Worm (Caenorhabditis elegans) whole organism, mixed stage, embryonic: Measurements from ENCODE around the gene C28D4.18.
A peak's percentile ranks its signal among the peaks of the same experiment; 100 is the strongest.

Experiments
- M03D4.4 ChIP-seq: sonication (generic microtip); optimal IDR thresholded peaks from 2 replicates; lab custom pipeline; 2017; ENCODE audit warnings: mild to moderate bottlenecking, missing genetic modification characterization, missing compliant biosample characterization
- bed-3 ChIP-seq: fragments of 200-800 bp; sonication (Bioruptor generic); optimal IDR thresholded peaks from 3 replicates; lab custom pipeline; 2018; ENCODE audit warnings: mild to moderate bottlenecking, missing genetic modification characterization, moderate library complexity, missing compliant biosample characterization
- blmp-1 ChIP-seq: fragments of 150-350 bp; optimal IDR thresholded peaks from 2 replicates; lab custom pipeline; 2014; ENCODE audit warnings: missing biosample characterization, missing genetic modification characterization
- ceh-39 ChIP-seq: fragments of 150-350 bp; optimal IDR thresholded peaks from 2 replicates; lab custom pipeline; 2014; ENCODE audit warnings: missing biosample characterization, missing genetic modification characterization
- ceh-43 ChIP-seq: fragments of 200-800 bp; sonication (Bioruptor generic); optimal IDR thresholded peaks from 2 replicates; lab custom pipeline; 2018; ENCODE audit warnings: mild to moderate bottlenecking, missing genetic modification characterization, moderate library complexity, missing compliant biosample characterization
- ceh-83 ChIP-seq: fragments of 200-800 bp; sonication (Bioruptor generic); optimal IDR thresholded peaks from 2 replicates; lab custom pipeline; 2018; ENCODE audit warnings: mild to moderate bottlenecking, missing genetic modification characterization, missing compliant biosample characterization
- ces-1 ChIP-seq: fragments of 150-350 bp; optimal IDR thresholded peaks from 2 replicates; lab custom pipeline; 2014; ENCODE audit warnings: missing biosample characterization, missing genetic modification reagents, missing genetic modification characterization
- cnd-1 ChIP-seq: fragments of 200-800 bp; sonication (Bioruptor generic); optimal IDR thresholded peaks from 2 replicates; lab custom pipeline; 2018; ENCODE audit warnings: mild to moderate bottlenecking, missing genetic modification characterization, missing compliant biosample characterization
- drap-1 ChIP-seq: fragments of 200-800 bp; sonication (Bioruptor generic); optimal IDR thresholded peaks from 3 replicates; lab custom pipeline; 2018; ENCODE audit warnings: mild to moderate bottlenecking, missing genetic modification characterization, missing compliant biosample characterization
- elt-1 ChIP-seq: sonication (generic microtip); optimal IDR thresholded peaks from 2 replicates; lab custom pipeline; 2017; ENCODE audit warnings: missing genetic modification characterization, mild to moderate bottlenecking, missing compliant biosample characterization, antibody characterized with exemption, moderate library complexity, borderline replicate concordance; ENCODE audit not compliant: insufficient read depth
- elt-3 ChIP-seq: fragments of 150-350 bp; optimal IDR thresholded peaks from 2 replicates; lab custom pipeline; 2014; ENCODE audit warnings: missing biosample characterization, missing genetic modification characterization
- flh-1 ChIP-seq: fragments of 200-800 bp; sonication (Bioruptor generic); optimal IDR thresholded peaks from 2 replicates; lab custom pipeline; 2018; ENCODE audit warnings: mild to moderate bottlenecking, missing genetic modification characterization, moderate library complexity, missing compliant biosample characterization
- ham-2 ChIP-seq: fragments of 200-800 bp; sonication (Bioruptor generic); optimal IDR thresholded peaks from 2 replicates; lab custom pipeline; 2018; ENCODE audit warnings: mild to moderate bottlenecking, missing genetic modification characterization, missing compliant biosample characterization
- hlh-1 ChIP-seq: fragments of 150-350 bp; optimal IDR thresholded peaks from 2 replicates; lab custom pipeline; 2014; ENCODE audit warnings: missing biosample characterization, missing genetic modification reagents, missing genetic modification characterization
- lin-13 ChIP-seq: fragments of 150-350 bp; optimal IDR thresholded peaks from 2 replicates; lab custom pipeline; 2014; ENCODE audit warnings: missing biosample characterization, missing genetic modification characterization
- lsy-2 ChIP-seq: fragments of 150-350 bp; optimal IDR thresholded peaks from 2 replicates; lab custom pipeline; 2014; ENCODE audit warnings: missing biosample characterization, missing genetic modification characterization
- mab-5 ChIP-seq: fragments of 150-350 bp; optimal IDR thresholded peaks from 2 replicates; lab custom pipeline; 2014; ENCODE audit warnings: missing biosample characterization, missing genetic modification characterization
- mep-1 ChIP-seq: fragments of 150-350 bp; optimal IDR thresholded peaks from 2 replicates; lab custom pipeline; 2017; ENCODE audit warnings: missing biosample characterization, missing genetic modification reagents, missing genetic modification characterization, inconsistent platforms
- mls-2 ChIP-seq: sonication (generic microtip); optimal IDR thresholded peaks from 2 replicates; lab custom pipeline; 2016; ENCODE audit warnings: mild to moderate bottlenecking, missing genetic modification characterization, moderate library complexity, missing compliant biosample characterization
- nhr-12 ChIP-seq: fragments of 150-350 bp; optimal IDR thresholded peaks from 2 replicates; lab custom pipeline; 2014; ENCODE audit warnings: missing biosample characterization, missing genetic modification characterization
- nhr-2 ChIP-seq: fragments of 150-350 bp; optimal IDR thresholded peaks from 2 replicates; lab custom pipeline; 2014; ENCODE audit warnings: missing biosample characterization, missing genetic modification characterization
- nhr-237 ChIP-seq: fragments of 150-350 bp; optimal IDR thresholded peaks from 2 replicates; lab custom pipeline; 2014; ENCODE audit warnings: missing biosample characterization, missing genetic modification characterization
- nhr-28 ChIP-seq: fragments of 150-350 bp; optimal IDR thresholded peaks from 2 replicates; lab custom pipeline; 2014; ENCODE audit warnings: missing biosample characterization, missing genetic modification characterization
- nhr-76 ChIP-seq: sonication (generic microtip); optimal IDR thresholded peaks from 2 replicates; lab custom pipeline; 2017; ENCODE audit warnings: missing biosample characterization, missing genetic modification characterization
- pha-4 ChIP-seq: fragments of 150-350 bp; optimal IDR thresholded peaks from 2 replicates; lab custom pipeline; 2018; ENCODE audit warnings: missing biosample characterization, missing genetic modification reagents, missing genetic modification characterization
- sem-2 ChIP-seq: fragments of 200-800 bp; sonication (Bioruptor generic); optimal IDR thresholded peaks from 2 replicates; lab custom pipeline; 2018; ENCODE audit warnings: mild to moderate bottlenecking, missing genetic modification characterization, missing compliant biosample characterization
- snpc-4 ChIP-seq: fragments of 150-350 bp; optimal IDR thresholded peaks from 2 replicates; lab custom pipeline; 2014; ENCODE audit warnings: missing biosample characterization, missing genetic modification characterization
- sptf-1 ChIP-seq: sonication (generic microtip); optimal IDR thresholded peaks from 2 replicates; lab custom pipeline; 2017; ENCODE audit warnings: mild to moderate bottlenecking, missing genetic modification characterization, moderate library complexity, missing compliant biosample characterization
- tbx-8 ChIP-seq: fragments of 200-800 bp; sonication (Bioruptor generic); optimal IDR thresholded peaks from 2 replicates; lab custom pipeline; 2018; ENCODE audit warnings: mild to moderate bottlenecking, missing genetic modification characterization, moderate library complexity, missing compliant biosample characterization
- unc-120 ChIP-seq: sonication (generic microtip); optimal IDR thresholded peaks from 2 replicates; lab custom pipeline; 2017; ENCODE audit warnings: missing genetic modification characterization, missing compliant biosample characterization; ENCODE audit not compliant: poor library complexity, severe bottlenecking
- unc-39 ChIP-seq: fragments of 150-350 bp; optimal IDR thresholded peaks from 2 replicates; lab custom pipeline; 2014; ENCODE audit warnings: missing biosample characterization, missing genetic modification characterization
- unc-62 ChIP-seq: fragments of 150-350 bp; optimal IDR thresholded peaks from 2 replicates; lab custom pipeline; 2014; ENCODE audit warnings: missing biosample characterization, missing genetic modification reagents, missing genetic modification characterization
- zip-8 ChIP-seq: fragments of 150-350 bp; optimal IDR thresholded peaks from 2 replicates; lab custom pipeline; 2014; ENCODE audit warnings: missing biosample characterization, missing genetic modification characterization
- ztf-11 ChIP-seq: fragments of 150-350 bp; optimal IDR thresholded peaks from 2 replicates; lab custom pipeline; 2014; ENCODE audit warnings: missing biosample characterization, missing genetic modification characterization

The C28D4.18 gene

DNA sequence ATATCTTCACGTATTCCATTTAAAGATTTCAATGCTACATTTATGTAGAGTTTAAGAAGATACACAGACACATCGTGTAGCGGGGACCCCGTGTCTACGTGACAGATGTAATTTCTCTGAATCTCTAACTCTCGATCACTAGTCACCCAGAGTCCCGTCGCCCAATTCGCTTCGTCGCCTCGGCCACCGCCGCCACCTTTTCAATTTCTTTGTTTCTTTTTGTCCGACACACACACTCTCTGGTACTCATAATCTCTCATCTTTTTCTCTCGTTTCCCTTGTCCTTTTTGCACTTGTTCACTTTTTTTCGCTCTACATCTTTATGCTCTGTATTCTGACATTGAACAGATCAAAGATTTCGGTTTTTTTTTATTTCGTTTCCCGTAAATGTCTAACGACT is 6.7 kb upstream of the C28D4.18 start:
- no peak for TF ChIP-seq M03D4.4 (tag; lab: Kevin White, UChicago)
- no peak for TF ChIP-seq elt-1 (tag; lab: Kevin White, UChicago)
- no peak for TF ChIP-seq mab-5
- TF ChIP-seq lsy-2 (tag; lab: Kevin White, UChicago), result peak; percentile 47
- no peak for TF ChIP-seq zip-8 (tag; lab: Kevin White, UChicago)
- TF ChIP-seq nhr-12 (tag; lab: Kevin White, UChicago), result no peak
- peak; percentile 75 for TF ChIP-seq unc-120 (tag; lab: Kevin White, UChicago)
- TF ChIP-seq sptf-1, result no peak
- TF ChIP-seq ces-1 (GFP tag; lab: Kevin White, UChicago), result no peak
- no peak for TF ChIP-seq flh-1 (GFP tag; lab: Kevin White, UChicago)
- TF ChIP-seq pha-4 (tag; lab: Kevin White, UChicago), result no peak
- TF ChIP-seq nhr-28 (tag; lab: Kevin White, UChicago), result no peak
- no peak for TF ChIP-seq snpc-4
- TF ChIP-seq ceh-83, result no peak
- TF ChIP-seq ceh-39 (tag; lab: Kevin White, UChicago), result no peak
- TF ChIP-seq ceh-43, result no peak
- TF ChIP-seq blmp-1 (tag; lab: Kevin White, UChicago), result no peak
- TF ChIP-seq unc-39 (tag; lab: Kevin White, UChicago), result no peak
- TF ChIP-seq drap-1 (GFP tag; lab: Kevin White, UChicago), result no peak
- peak; percentile 75 for TF ChIP-seq unc-62 (GFP tag; lab: Kevin White, UChicago)
- no peak for TF ChIP-seq bed-3 (GFP tag; lab: Kevin White, UChicago)
- TF ChIP-seq hlh-1 (tag; lab: Kevin White, UChicago), result no peak
- no peak for TF ChIP-seq cnd-1 (tag; lab: Kevin White, UChicago)
- TF ChIP-seq nhr-76 (tag; lab: Kevin White, UChicago), result no peak
- TF ChIP-seq mep-1 (tag; lab: Kevin White, UChicago), result peak; percentile 20
- no peak for TF ChIP-seq lin-13 (tag; lab: Kevin White, UChicago)
- TF ChIP-seq ztf-11 (tag; lab: Kevin White, UChicago), result no peak
- no peak for TF ChIP-seq ham-2 (GFP tag; lab: Kevin White, UChicago)
- TF ChIP-seq sem-2 (GFP tag; lab: Kevin White, UChicago), result no peak

DNA sequence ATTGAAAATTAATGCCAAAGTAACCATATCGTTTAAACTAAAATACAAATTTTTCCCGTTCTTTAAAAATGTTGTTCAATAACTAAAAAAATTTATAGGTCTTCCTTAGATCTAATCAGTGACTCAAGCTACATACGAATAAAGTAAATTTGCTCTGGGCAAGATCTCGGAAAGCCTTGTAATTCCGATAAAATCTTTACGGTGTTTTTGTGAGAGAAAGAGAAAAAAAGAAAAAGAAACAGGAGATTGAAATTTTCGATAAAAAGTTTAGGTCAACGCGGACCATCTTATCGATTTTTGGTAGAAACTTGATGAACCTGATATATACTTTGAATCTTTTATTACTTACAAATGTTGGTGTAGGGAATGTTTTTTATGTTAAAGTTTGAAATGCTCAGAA is 1.9 kb upstream of the C28D4.18 start:
- TF ChIP-seq ztf-11 (tag; lab: Kevin White, UChicago) (no peak), nhr-237 (tag; lab: Kevin White, UChicago) (no peak), cnd-1 (tag; lab: Kevin White, UChicago) (no peak), zip-8 (tag; lab: Kevin White, UChicago) (no peak), hlh-1 (tag; lab: Kevin White, UChicago) (no peak), elt-3 (tag; lab: Kevin White, UChicago) (no peak), unc-62 (GFP tag; lab: Kevin White, UChicago) (no peak), M03D4.4 (tag; lab: Kevin White, UChicago) (no peak), nhr-12 (tag; lab: Kevin White, UChicago) (no peak), mls-2 (tag; lab: Kevin White, UChicago) (no peak), lsy-2 (tag; lab: Kevin White, UChicago) (no peak), sptf-1 (no peak), sem-2 (GFP tag; lab: Kevin White, UChicago) (no peak), nhr-2 (no peak), blmp-1 (tag; lab: Kevin White, UChicago) (no peak), mab-5 (no peak), lin-13 (tag; lab: Kevin White, UChicago) (no peak), nhr-76 (tag; lab: Kevin White, UChicago) (no peak), unc-39 (tag; lab: Kevin White, UChicago) (no peak), ham-2 (GFP tag; lab: Kevin White, UChicago) (no peak)

DNA sequence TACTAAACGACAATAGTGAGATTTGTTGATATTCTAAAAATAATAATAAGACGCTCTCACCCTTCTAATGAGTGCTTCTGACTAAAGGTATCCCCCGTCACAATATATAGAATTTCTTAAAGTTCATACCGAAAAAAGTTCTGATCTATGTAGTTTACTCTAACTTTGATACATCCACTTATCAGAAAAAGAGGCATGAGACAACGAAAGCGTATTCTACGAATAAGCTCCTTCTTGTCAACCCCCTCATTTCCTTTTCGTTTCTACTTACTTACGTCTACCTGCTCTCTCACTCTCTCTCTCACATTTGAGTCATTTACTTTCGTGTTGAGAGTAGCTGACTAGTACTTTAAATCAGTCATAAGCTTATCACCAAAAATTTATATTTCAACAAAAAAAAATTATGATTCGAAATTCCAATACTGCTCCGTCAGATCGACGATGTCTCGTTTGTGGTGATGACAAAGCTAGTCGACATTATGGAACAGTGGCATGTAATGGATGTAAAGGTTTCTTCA is 447 bp downstream of the C28D4.18 start:
- TF ChIP-seq sem-2 (GFP tag; lab: Kevin White, UChicago) (no peak), ces-1 (GFP tag; lab: Kevin White, UChicago) (no peak), unc-39 (tag; lab: Kevin White, UChicago) (no peak), mls-2 (tag; lab: Kevin White, UChicago) (no peak), nhr-76 (tag; lab: Kevin White, UChicago) (no peak), nhr-12 (tag; lab: Kevin White, UChicago) (no peak), ceh-39 (tag; lab: Kevin White, UChicago) (no peak), elt-3 (tag; lab: Kevin White, UChicago) (no peak), tbx-8 (GFP tag; lab: Kevin White, UChicago) (no peak), cnd-1 (tag; lab: Kevin White, UChicago) (no peak), nhr-28 (tag; lab: Kevin White, UChicago) (no peak), flh-1 (GFP tag; lab: Kevin White, UChicago) (no peak)
